In genomic region chrIII:8144574-8145065, ce11 we compare ENCODE assay signal across 1 worm cellular context.
TF ChIP-seq lines count a peak whose summit lies in the region.

Gene C14B9.8 (minus strand): TSS chrIII:8144629.
Gene mrpl-18 (plus strand): TSS chrIII:8145015.

TF ChIP-seq in whole organism, L1 larva, 84 proteins besides CTCF, POLR2A, EP300 and RAD21 (continued from another document):
- TF ChIP-seq efl-1 (optimal IDR thresholded peaks at IDR 0.05; lab: Kevin White, UChicago) (peak; percentile 69 to 73), efl-1 (GFP tag; optimal IDR thresholded peaks at IDR 0.05 in 1 of 2; lab: Kevin White, UChicago) (peak; percentile 66 to 97)
